Worm (Caenorhabditis elegans) whole organism, midembryonic: ENCODE results near the gene K12H4.6.

Experiments used
- T22C8.4 ChIP-seq: fragments of 200-800 bp; sonication (Bioruptor generic); IDR thresholded peaks from 2 replicates; pipeline ENCODE4 v1.3.6; 2022; ENCODE audit warnings: missing genetic modification characterization, missing compliant biosample characterization
- cog-1 ChIP-seq: sonication (generic microtip); optimal IDR thresholded peaks from 2 replicates; lab custom pipeline; 2016; ENCODE audit warnings: missing genetic modification characterization, missing compliant biosample characterization
- flt-1 ChIP-seq: fragments of 200-800 bp; sonication (Bioruptor generic); IDR thresholded peaks from 2 replicates; pipeline ENCODE4 v1.3.6; 2022; ENCODE audit warnings: missing genetic modification characterization, missing compliant biosample characterization
- med-1 ChIP-seq: sonication (generic microtip); optimal IDR thresholded peaks from 2 replicates; lab custom pipeline; 2017; ENCODE audit warnings: missing genetic modification characterization, mild to moderate bottlenecking, missing compliant biosample characterization, antibody characterized with exemption, missing genetic modification reagents; ENCODE audit not compliant: insufficient read depth
- ref-1 ChIP-seq: fragments of 200-800 bp; sonication (Bioruptor generic); conservative IDR thresholded peaks from 2 replicates; pipeline ENCODE4 v1.3.6; 2022; ENCODE audit warnings: missing genetic modification reagents, missing genetic modification characterization, missing compliant biosample characterization
- tab-1 ChIP-seq: fragments of 200-800 bp; sonication (Bioruptor generic); IDR thresholded peaks from 2 replicates; pipeline ENCODE4 v1.3.6; 2022; ENCODE audit warnings: missing genetic modification characterization, missing compliant biosample characterization
- ztf-23 ChIP-seq: fragments of 200-800 bp; sonication (Bioruptor generic); IDR thresholded peaks from 2 replicates; pipeline ENCODE4 v1.3.6; 2022; ENCODE audit warnings: missing genetic modification reagents, missing genetic modification characterization, missing compliant biosample characterization
- ztf-29 ChIP-seq: fragments of 200-800 bp; sonication (Bioruptor generic); IDR thresholded peaks from 2 replicates; pipeline ENCODE4 v1.3.6; 2022; ENCODE audit warnings: missing genetic modification reagents, missing genetic modification characterization, missing compliant biosample characterization

DNA sequence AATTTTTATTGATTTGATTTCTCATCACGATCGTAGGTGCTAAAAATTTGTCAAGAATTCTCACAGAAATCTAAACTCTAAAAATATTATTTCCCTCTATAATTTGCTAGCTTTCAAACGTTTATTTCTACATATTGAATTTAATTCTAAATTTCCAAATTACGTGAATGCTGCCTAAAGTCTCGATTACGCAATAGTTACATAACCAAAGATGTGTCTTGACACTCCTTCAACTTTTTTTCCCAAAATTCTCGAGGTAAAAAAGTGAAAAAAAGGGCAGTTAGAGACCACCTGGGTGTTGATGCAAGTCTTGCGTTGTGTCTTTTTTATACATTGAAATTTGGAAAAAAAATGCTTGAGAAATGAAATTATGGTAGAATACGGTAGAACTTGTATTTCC lies 9.2 kb upstream of the K12H4.6 start:
- no peak for TF ChIP-seq T22C8.4 (GFP tag; lab: Robert Waterston, UW)
- no peak for TF ChIP-seq ztf-23 (GFP tag; lab: Robert Waterston, UW)
- TF ChIP-seq flt-1 (GFP tag; lab: Robert Waterston, UW), result no peak
- TF ChIP-seq med-1 (GFP tag; lab: Kevin White, UChicago), result no peak
- no peak for TF ChIP-seq ref-1 (GFP tag; lab: Robert Waterston, UW)
- no peak for TF ChIP-seq cog-1 (tag; lab: Kevin White, UChicago)
- TF ChIP-seq ztf-29 (GFP tag; lab: Robert Waterston, UW), result no peak
- no peak for TF ChIP-seq tab-1
